Fruit fly (Drosophila melanogaster): ENCODE measurements around the gene CG33189.
A peak's percentile ranks its signal among the peaks of the same experiment; 100 is the strongest.

Gene CG33189

DNA sequence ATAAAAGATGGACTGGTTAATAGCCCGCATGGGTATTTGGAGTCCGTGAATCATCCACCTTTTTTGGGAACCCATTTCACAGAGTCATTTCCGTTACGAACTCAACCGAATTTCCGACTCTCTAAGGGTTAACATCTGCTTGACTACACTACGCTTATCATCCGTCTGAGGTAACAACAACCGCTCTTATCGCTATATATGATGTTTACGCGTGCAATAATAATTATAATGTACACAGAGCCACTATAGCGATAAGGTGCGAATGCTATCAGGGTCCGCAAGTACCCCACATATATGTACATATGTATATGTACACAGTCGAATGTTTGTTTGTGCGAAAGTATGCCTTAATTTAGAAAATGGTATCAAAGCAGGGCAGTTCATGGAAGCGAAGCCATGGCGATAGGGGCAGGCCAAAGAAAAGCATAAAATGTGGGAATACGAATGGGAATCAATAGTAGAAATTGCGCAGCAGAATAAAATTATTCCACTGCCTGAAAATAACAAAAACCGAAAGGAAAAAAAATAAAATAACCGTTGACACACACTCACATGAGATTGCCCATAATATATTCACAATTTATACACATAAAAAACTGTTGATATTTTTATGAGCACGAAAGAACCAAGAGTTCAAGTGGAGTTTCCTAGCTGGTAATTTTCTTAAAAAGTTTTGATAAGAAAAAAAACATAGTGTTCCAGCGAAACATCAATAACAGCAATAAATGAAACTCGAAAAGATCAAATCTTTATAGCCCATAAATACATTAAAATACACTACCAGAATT lies 30.0 kb upstream of the CG33189 start (continued):
- TF ChIP-seq peb (GFP tag; IDR thresholded peaks at IDR 0.05) = peak; percentile 43; the same call in 1 of the 2 replicates
- TF ChIP-seq psq (GFP tag; optimal IDR thresholded peaks at IDR 0.05) = peak; percentile 71
- peak; percentile 76 for TF ChIP-seq CG5953 (GFP tag; IDR thresholded peaks at IDR 0.05)
- peak; percentile 73 for TF ChIP-seq CG4282 (GFP tag; optimal IDR thresholded peaks at IDR 0.05)
- peak; percentile 61; the same call in 1 of the 2 replicates for TF ChIP-seq CG1024 (GFP tag; IDR thresholded peaks at IDR 0.05)
- TF ChIP-seq jumu (GFP tag; optimal IDR thresholded peaks at IDR 0.05) = peak; percentile 38
- TF ChIP-seq CG8290 (GFP tag; optimal IDR thresholded peaks at IDR 0.05) = peak; percentile 62
- TF ChIP-seq CG8290 (tag; optimal IDR thresholded peaks at IDR 0.05) = peak; percentile 95 to 98
- TF ChIP-seq ind (GFP tag; optimal IDR thresholded peaks at IDR 0.05) = peak; percentile 47
- peak; percentile 88 for TF ChIP-seq CG15479 (GFP tag; optimal IDR thresholded peaks at IDR 0.05)
- TF ChIP-seq chm (GFP tag; IDR thresholded peaks at IDR 0.05) = peak; percentile 93
- TF ChIP-seq NfI (GFP tag; optimal IDR thresholded peaks at IDR 0.05) = peak; percentile 79
- peak; percentile 95 for TF ChIP-seq Kr (GFP tag; optimal IDR thresholded peaks at IDR 0.05)
- TF ChIP-seq CG10959 (GFP tag; IDR thresholded peaks at IDR 0.05) = peak; percentile 79
- peak; percentile 95 for TF ChIP-seq CG7745 (tag; optimal IDR thresholded peaks at IDR 0.05)
- TF ChIP-seq Hsf (GFP tag; optimal IDR thresholded peaks at IDR 0.05) = peak; percentile 27
- peak; percentile 86 for TF ChIP-seq CG10209 (GFP tag; optimal IDR thresholded peaks at IDR 0.05)
- TF ChIP-seq CG11560 (tag; IDR thresholded peaks at IDR 0.05) = no peak
- TF ChIP-seq CG3838 (GFP tag; optimal IDR thresholded peaks at IDR 0.05) = peak; percentile 81
- peak; percentile 14 for TF ChIP-seq luna (GFP tag; optimal IDR thresholded peaks at IDR 0.05)
- TF ChIP-seq seq (GFP tag; IDR thresholded peaks at IDR 0.05) = peak; percentile 90

DNA sequence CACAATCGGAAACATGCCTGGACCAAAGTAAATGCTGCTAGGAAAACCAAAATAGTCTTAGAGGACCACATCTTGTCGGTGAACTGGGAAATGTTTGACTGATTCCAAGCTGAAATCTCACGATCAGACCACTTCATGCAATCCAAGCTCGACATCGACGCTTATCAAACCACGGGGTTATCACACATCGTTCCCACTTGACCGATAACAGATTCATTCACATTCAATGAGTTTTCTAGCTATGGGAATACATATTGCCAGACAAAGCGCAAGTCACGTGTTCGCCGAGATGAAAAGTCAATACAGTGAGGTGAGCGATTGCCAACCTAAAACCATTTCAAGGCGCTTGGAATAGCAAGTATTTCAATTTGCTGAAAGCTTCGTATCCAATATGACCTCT lies 29.1 kb upstream of the CG33189 start:
- TF ChIP-seq sug (tag; optimal IDR thresholded peaks at IDR 0.05) = peak; percentile 54
- no peak for TF ChIP-seq ro (GFP tag; IDR thresholded peaks at IDR 0.05)
- TF ChIP-seq grn (GFP tag; optimal IDR thresholded peaks at IDR 0.05) = peak; percentile 46
- peak; percentile 57 for TF ChIP-seq mirr (GFP tag; optimal IDR thresholded peaks at IDR 0.05)
- TF ChIP-seq Deaf1 (tag; optimal IDR thresholded peaks at IDR 0.05) = no peak
- no peak for TF ChIP-seq CG8290 (GFP tag; optimal IDR thresholded peaks at IDR 0.05)
- peak in 1 of 2 experiments; percentile 24 for TF ChIP-seq CG8290 (tag; optimal IDR thresholded peaks at IDR 0.05)
- TF ChIP-seq CG12769 (tag; optimal IDR thresholded peaks at IDR 0.05) = peak; percentile 20
- TF ChIP-seq Tbp (GFP tag; optimal IDR thresholded peaks at IDR 0.05) = no peak
- TF ChIP-seq CG42726 (GFP tag; IDR thresholded peaks at IDR 0.05; ENCODE audit: partially characterized antibody) = no peak
- no peak for TF ChIP-seq CG2199 (GFP tag; IDR thresholded peaks at IDR 0.05)
- TF ChIP-seq B-H2 (GFP tag; optimal IDR thresholded peaks at IDR 0.05) = peak; percentile 16
- TF ChIP-seq ci (GFP tag; IDR thresholded peaks at IDR 0.05) = peak; percentile 44; the same call in 1 of the 3 replicates
- TF ChIP-seq pita (GFP tag; optimal IDR thresholded peaks at IDR 0.05) = no peak
- TF ChIP-seq CrebB (tag; optimal IDR thresholded peaks at IDR 0.05) = peak; percentile 7
- no peak for TF ChIP-seq CG8089 (GFP tag; optimal IDR thresholded peaks at IDR 0.05)
- TF ChIP-seq cwo (GFP tag; optimal IDR thresholded peaks at IDR 0.05) = peak; percentile 91
- TF ChIP-seq gro (GFP tag; optimal IDR thresholded peaks at IDR 0.05) = peak; percentile 27
- peak; percentile 19 for TF ChIP-seq CG18599 (GFP tag; optimal IDR thresholded peaks at IDR 0.05)
- TF ChIP-seq psq (GFP tag; optimal IDR thresholded peaks at IDR 0.05) = no peak
- TF ChIP-seq CG7987 (GFP tag; optimal IDR thresholded peaks at IDR 0.05) = peak; percentile 49

All from whole organism, embryonic.